Worm (Caenorhabditis elegans) whole organism, L3 larva: Measurements from ENCODE around the gene F40E10.5.

Source experiments
- egl-27 ChIP-seq: sonication (generic microtip); optimal IDR thresholded peaks from 4 replicates; lab custom pipeline; 2017; ENCODE audit warnings: missing biosample characterization, missing genetic modification reagents, missing genetic modification characterization
- fos-1 ChIP-seq: fragments of 150-350 bp; optimal IDR thresholded peaks from 2 replicates; lab custom pipeline; 2014; ENCODE audit warnings: missing biosample characterization, missing genetic modification characterization
- mdl-1 ChIP-seq: fragments of 150-350 bp; optimal IDR thresholded peaks from 2 replicates; lab custom pipeline; 2014; ENCODE audit warnings: missing biosample characterization, missing genetic modification characterization
- nfya-1 ChIP-seq: sonication (generic microtip); optimal IDR thresholded peaks from 2 replicates; lab custom pipeline; 2017; ENCODE audit warnings: missing genetic modification characterization, mild to moderate bottlenecking, missing compliant biosample characterization, antibody characterized with exemption, moderate library complexity; ENCODE audit not compliant: insufficient read depth

DNA sequence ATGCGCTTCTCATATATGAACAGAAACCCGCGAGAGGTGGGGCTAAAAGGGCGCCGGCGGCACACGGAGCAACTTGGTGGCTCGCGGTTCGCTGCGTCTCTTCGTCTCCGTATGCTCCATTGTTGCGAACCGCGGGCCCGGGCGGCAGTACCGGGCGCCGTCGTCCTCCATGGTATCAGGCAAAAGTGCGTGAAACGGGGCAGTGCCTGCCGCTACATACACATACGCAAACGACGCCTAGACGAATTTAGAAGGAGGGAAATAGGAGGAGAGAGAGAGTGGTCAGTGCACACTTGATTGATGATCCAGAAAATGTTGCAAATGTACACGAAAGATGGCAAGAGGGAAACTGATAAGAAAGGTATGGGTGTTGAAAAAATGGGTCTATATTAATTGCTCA lies 42.9 kb downstream of the F40E10.5 start:
- no peak for TF ChIP-seq fos-1 (tag; lab: Kevin White, UChicago)
- peak; percentile 62 for TF ChIP-seq nfya-1 (tag; lab: Kevin White, UChicago)
- no peak for TF ChIP-seq egl-27 (tag; lab: Kevin White, UChicago)
- TF ChIP-seq mdl-1 (tag; lab: Kevin White, UChicago), result no peak
